Fruit fly (Drosophila melanogaster): ENCODE results near the gene CG12708.
A peak's percentile ranks its signal among the peaks of the same experiment; 100 is the strongest.

The CG12708 gene

DNA sequence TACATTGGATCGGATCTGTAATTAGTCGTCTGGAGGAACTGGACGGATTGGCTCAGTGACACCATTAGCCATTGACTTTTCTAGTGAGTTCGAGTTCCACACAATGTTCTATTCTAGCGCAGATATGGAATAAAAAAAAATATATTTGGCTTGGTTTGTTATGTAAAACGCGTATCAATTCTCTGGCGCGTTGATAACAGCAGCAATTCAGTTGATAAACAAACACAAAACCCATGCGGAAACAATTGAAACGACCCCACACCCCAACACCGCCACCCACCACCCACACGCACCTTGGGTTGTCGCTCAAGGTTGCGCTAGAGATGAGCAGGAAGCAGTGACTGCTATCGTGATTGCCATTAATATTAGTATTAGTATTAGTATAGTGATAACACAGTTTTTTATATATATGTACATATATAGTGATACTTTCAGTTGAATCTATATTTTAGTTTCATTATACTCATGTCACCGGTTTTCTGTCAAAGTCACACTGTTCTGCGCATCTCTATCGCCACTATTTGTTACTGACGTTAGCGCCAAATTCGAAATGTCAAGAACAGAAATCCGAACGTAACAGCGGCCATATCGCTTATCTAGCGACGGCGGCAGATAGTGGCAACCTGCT is 22.4 kb downstream of the CG12708 start (continued):
- peak; percentile 94 for TF ChIP-seq CG3281 (GFP tag; optimal IDR thresholded peaks at IDR 0.05)
- peak; percentile 62 for TF ChIP-seq Dip2 (GFP tag; IDR thresholded peaks at IDR 0.05)
- no peak for TF ChIP-seq CG9609 (GFP tag; optimal IDR thresholded peaks at IDR 0.05)
- peak; percentile 37 for TF ChIP-seq CG17912 (GFP tag; optimal IDR thresholded peaks at IDR 0.05)
- TF ChIP-seq Mad (GFP tag; optimal IDR thresholded peaks at IDR 0.05), result peak; percentile 62
- peak; percentile 92 for TF ChIP-seq CG10147 (GFP tag; optimal IDR thresholded peaks at IDR 0.05)
- TF ChIP-seq CG13624 (GFP tag; optimal IDR thresholded peaks at IDR 0.05), result peak; percentile 67
- TF ChIP-seq Optix (GFP tag; IDR thresholded peaks at IDR 0.05), result peak; percentile 87
- peak; percentile 85 for TF ChIP-seq so (GFP tag; IDR thresholded peaks at IDR 0.05)
- TF ChIP-seq CG4730 (GFP tag; IDR thresholded peaks at IDR 0.05), result peak; percentile 92
- no peak for TF ChIP-seq D (optimal IDR thresholded peaks at IDR 0.05)
- peak; percentile 88 for TF ChIP-seq D (GFP tag; optimal IDR thresholded peaks at IDR 0.05)
- TF ChIP-seq MTF-1 (GFP tag; optimal IDR thresholded peaks at IDR 0.05; ENCODE audit: borderline replicate concordance), result peak; percentile 85
- TF ChIP-seq CG10209 (GFP tag; optimal IDR thresholded peaks at IDR 0.05), result peak; percentile 88
- TF ChIP-seq CG6689 (GFP tag; IDR thresholded peaks at IDR 0.05), result peak; percentile 95
- TF ChIP-seq CG6272 (GFP tag; IDR thresholded peaks at IDR 0.05), result peak; percentile 89
- TF ChIP-seq Usf (GFP tag; optimal IDR thresholded peaks at IDR 0.05), result peak; percentile 77
- peak; percentile 84 for TF ChIP-seq org-1 (GFP tag; optimal IDR thresholded peaks at IDR 0.05)
- peak; percentile 89 for TF ChIP-seq E2f2 (GFP tag; IDR thresholded peaks at IDR 0.05)
- no peak for TF ChIP-seq Opbp (GFP tag; IDR thresholded peaks at IDR 0.05; ENCODE audit: partially characterized antibody)
- peak; percentile 93 for TF ChIP-seq PHDP (tag; optimal IDR thresholded peaks at IDR 0.05)
- no peak for TF ChIP-seq hth (optimal IDR thresholded peaks at IDR 0.05)
- TF ChIP-seq psq (GFP tag; optimal IDR thresholded peaks at IDR 0.05), result peak; percentile 63
- no peak; the same call in 2 of the 3 replicates for TF ChIP-seq CG34224 (GFP tag; IDR thresholded peaks at IDR 0.05; ENCODE audit: partially characterized antibody)
- TF ChIP-seq CG13775 (GFP tag; optimal IDR thresholded peaks at IDR 0.05), result peak; percentile 90
- no peak for TF ChIP-seq pan (optimal IDR thresholded peaks at IDR 0.05)
- peak in 1 of 2 experiments; percentile 96 for TF ChIP-seq pan (GFP tag; optimal IDR thresholded peaks at IDR 0.05 in 1 of 2, IDR thresholded peaks at IDR 0.05 in 1 of 2)
- peak; percentile 93 for TF ChIP-seq CG32772 (GFP tag; IDR thresholded peaks at IDR 0.05)
- TF ChIP-seq knrl (GFP tag; IDR thresholded peaks at IDR 0.05; ENCODE audit: partially characterized antibody), result peak; percentile 41; the same call in 2 of the 3 replicates
- peak; percentile 33 for TF ChIP-seq unc-4 (GFP tag; IDR thresholded peaks at IDR 0.05; ENCODE audit: partially characterized antibody)
- peak; percentile 94 for TF ChIP-seq cwo (GFP tag; optimal IDR thresholded peaks at IDR 0.05)
- TF ChIP-seq CG3065 (GFP tag; optimal IDR thresholded peaks at IDR 0.05), result peak; percentile 10
- peak; percentile 84 for TF ChIP-seq CG15696 (tag; optimal IDR thresholded peaks at IDR 0.05)
- TF ChIP-seq lab (GFP tag; optimal IDR thresholded peaks at IDR 0.05), result peak; percentile 98
- TF ChIP-seq Atf3 (GFP tag; optimal IDR thresholded peaks at IDR 0.05), result no peak
- TF ChIP-seq B-H1 (GFP tag; IDR thresholded peaks at IDR 0.05), result peak; percentile 91
- peak; percentile 88 for TF ChIP-seq CG1233 (GFP tag; optimal IDR thresholded peaks at IDR 0.05)
- TF ChIP-seq CG18476 (GFP tag; optimal IDR thresholded peaks at IDR 0.05), result peak; percentile 76
- peak; percentile 43 for TF ChIP-seq CG15073 (GFP tag; optimal IDR thresholded peaks at IDR 0.05)
- peak; percentile 78 for TF ChIP-seq cato (GFP tag; optimal IDR thresholded peaks at IDR 0.05; ENCODE audit: borderline replicate concordance)
- peak; percentile 77 for TF ChIP-seq CG6654 (GFP tag; optimal IDR thresholded peaks at IDR 0.05)
- TF ChIP-seq tap (tag; optimal IDR thresholded peaks at IDR 0.05), result peak; percentile 90
- TF ChIP-seq CG9797 (GFP tag; optimal IDR thresholded peaks at IDR 0.05), result no peak
- TF ChIP-seq CG11093 (GFP tag; IDR thresholded peaks at IDR 0.05), result peak; percentile 87
- TF ChIP-seq Lim3 (GFP tag; IDR thresholded peaks at IDR 0.05), result peak; percentile 74
- TF ChIP-seq odd (GFP tag; optimal IDR thresholded peaks at IDR 0.05), result peak; percentile 77
- no peak for TF ChIP-seq lov (optimal IDR thresholded peaks at IDR 0.05)
- TF ChIP-seq lov (GFP tag; IDR thresholded peaks at IDR 0.05), result peak; percentile 92
- TF ChIP-seq tgo (GFP tag; IDR thresholded peaks at IDR 0.05), result peak; percentile 94
- TF ChIP-seq exex (tag; optimal IDR thresholded peaks at IDR 0.05), result peak; percentile 89
